Fruit fly (Drosophila melanogaster) whole organism, embryonic: ENCODE results near the gene elgi.
A peak's percentile ranks its signal among the peaks of the same experiment; 100 is the strongest.

ENCODE experiments used
- ATbp ChIP-seq: fragments of 200-800 bp; sonication (Bioruptor generic); optimal IDR thresholded peaks from 2 replicates; lab custom pipeline; 2017; ENCODE audit warnings: missing biosample characterization, mild to moderate bottlenecking, missing genetic modification characterization, missing genetic modification reagents
- Ada2b ChIP-seq: fragments of 200-800 bp; sonication (Bioruptor generic); IDR thresholded peaks from 2 replicates; pipeline ENCODE4 v1.3.6; 2022; ENCODE audit warnings: missing biosample characterization, missing genetic modification characterization
- Atf-2 ChIP-seq: fragments of 200-800 bp; sonication (Bioruptor generic); optimal IDR thresholded peaks from 2 replicates; lab custom pipeline; 2016; ENCODE audit warnings: missing biosample characterization, missing genetic modification characterization
- CG11085 ChIP-seq: fragments of 200-800 bp; sonication (Bioruptor generic); IDR thresholded peaks from 2 replicates; pipeline ENCODE4 v1.3.6; 2022; ENCODE audit warnings: missing biosample characterization, missing genetic modification characterization
- CG12071 ChIP-seq: fragments of 200-800 bp; sonication (Bioruptor generic); optimal IDR thresholded peaks from 3 replicates; lab custom pipeline; 2018; ENCODE audit warnings: missing biosample characterization, mild to moderate bottlenecking, missing genetic modification characterization
- CG1233 ChIP-seq: fragments of 200-800 bp; sonication (Bioruptor generic); optimal IDR thresholded peaks from 4 replicates; lab custom pipeline; 2018; ENCODE audit warnings: missing biosample characterization, mild to moderate bottlenecking, missing genetic modification characterization
- CG1647 ChIP-seq: fragments of 200-800 bp; sonication (Bioruptor generic); optimal IDR thresholded peaks from 3 replicates; lab custom pipeline; 2016; ENCODE audit warnings: missing biosample characterization, missing genetic modification characterization
- CG17385 ChIP-seq: fragments of 200-800 bp; sonication (Bioruptor generic); optimal IDR thresholded peaks from 3 replicates; lab custom pipeline; 2018; ENCODE audit warnings: missing biosample characterization, mild to moderate bottlenecking, missing genetic modification characterization
- CG1832 ChIP-seq: fragments of 200-800 bp; sonication (Bioruptor generic); optimal IDR thresholded peaks from 2 replicates; lab custom pipeline; 2017; ENCODE audit warnings: missing biosample characterization, mild to moderate bottlenecking, missing genetic modification characterization, inconsistent platforms
- CG2678 ChIP-seq: fragments of 200-800 bp; sonication (Bioruptor generic); optimal IDR thresholded peaks from 3 replicates; lab custom pipeline; 2019; ENCODE audit warnings: missing biosample characterization, mild to moderate bottlenecking, missing genetic modification characterization, moderate library complexity
- CG34224 ChIP-seq: fragments of 200-800 bp; sonication (Bioruptor generic); IDR thresholded peaks from 3 replicates; pipeline ENCODE4 v1.3.6; 2022; ENCODE audit warnings: missing biosample characterization, missing genetic modification characterization; ENCODE audit not compliant: partially characterized antibody
- CG34422 ChIP-seq: fragments of 200-800 bp; sonication (Bioruptor generic); IDR thresholded peaks from 3 replicates; pipeline ENCODE4 v1.3.6; 2022; ENCODE audit warnings: missing biosample characterization, missing genetic modification characterization
- CG3726 ChIP-seq: fragments of 200-800 bp; sonication (Bioruptor generic); IDR thresholded peaks from 3 replicates; pipeline ENCODE4, ENCODE4 v1.3.6; 2022; ENCODE audit warnings: missing biosample characterization, missing genetic modification characterization
- CG6654 ChIP-seq: fragments of 200-800 bp; sonication (Bioruptor generic); optimal IDR thresholded peaks from 2 replicates; lab custom pipeline; 2017; ENCODE audit warnings: missing biosample characterization, mild to moderate bottlenecking, missing genetic modification characterization
- CG6765 ChIP-seq: fragments of 200-800 bp; sonication (Bioruptor generic); optimal IDR thresholded peaks from 3 replicates; lab custom pipeline; 2017; ENCODE audit warnings: missing biosample characterization, mild to moderate bottlenecking, missing genetic modification characterization
- CG8478 ChIP-seq: fragments of >200 bp; optimal IDR thresholded peaks from 2 replicates; lab custom pipeline; 2018
- CG9215 ChIP-seq: fragments of 200-800 bp; sonication (Bioruptor generic); IDR thresholded peaks from 2 replicates; pipeline ENCODE4 v1.3.6; 2022; ENCODE audit warnings: missing biosample characterization, missing genetic modification characterization
- Camta ChIP-seq: fragments of 200-800 bp; sonication (Bioruptor generic); optimal IDR thresholded peaks from 2 replicates; lab custom pipeline; 2016; ENCODE audit warnings: missing biosample characterization, missing genetic modification characterization
- D19B ChIP-seq: fragments of 200-800 bp; sonication (Bioruptor generic); optimal IDR thresholded peaks from 2 replicates; lab custom pipeline; 2017; ENCODE audit warnings: missing biosample characterization, mild to moderate bottlenecking, missing genetic modification characterization
- Dad ChIP-seq: fragments of 200-800 bp; sonication (Bioruptor generic); optimal IDR thresholded peaks from 3 replicates; lab custom pipeline; 2016; ENCODE audit warnings: missing biosample characterization, missing genetic modification characterization
- Dek ChIP-seq: fragments of 200-800 bp; sonication (Bioruptor generic); optimal IDR thresholded peaks from 3 replicates; lab custom pipeline; 2019; ENCODE audit warnings: missing biosample characterization, mild to moderate bottlenecking, missing genetic modification characterization, moderate library complexity
- Dip2 ChIP-seq: fragments of 200-800 bp; sonication (Bioruptor generic); IDR thresholded peaks from 2 replicates; pipeline ENCODE4 v1.3.6; 2022; ENCODE audit warnings: missing biosample characterization, missing genetic modification characterization
- Doc3 ChIP-seq: fragments of 200-800 bp; sonication (Bioruptor generic); IDR thresholded peaks from 3 replicates; pipeline ENCODE4 v1.3.6; 2022; ENCODE audit warnings: missing biosample characterization, missing genetic modification characterization; ENCODE audit not compliant: partially characterized antibody
- Ets65A ChIP-seq: fragments of 200-800 bp; sonication (Bioruptor generic); peaks from one replicate; lab custom pipeline; 2016; ENCODE audit warnings: missing biosample characterization, missing genetic modification characterization
- Gsc ChIP-seq: fragments of 200-800 bp; sonication (Bioruptor generic); IDR thresholded peaks from 2 replicates; pipeline ENCODE4 v1.3.6; 2022; ENCODE audit warnings: missing biosample characterization, missing genetic modification characterization
- H2.0 ChIP-seq: fragments of 200-800 bp; sonication (Bioruptor generic); IDR thresholded peaks from 2 replicates; pipeline ENCODE4 v1.3.6; 2022; ENCODE audit warnings: missing biosample characterization, missing genetic modification characterization
- HLH4C ChIP-seq: fragments of 200-800 bp; sonication (Bioruptor generic); IDR thresholded peaks from 3 replicates; pipeline ENCODE4 v1.3.6; 2022; ENCODE audit warnings: missing biosample characterization, missing genetic modification characterization; ENCODE audit not compliant: partially characterized antibody
- HLH54F ChIP-seq: fragments of 200-800 bp; sonication (Bioruptor generic); optimal IDR thresholded peaks from 3 replicates; lab custom pipeline; 2016; ENCODE audit warnings: missing biosample characterization, missing genetic modification characterization
- Hr51 ChIP-seq, 2 experiments: fragments of 200-800 bp; sonication (Bioruptor generic); optimal IDR thresholded peaks; 2 replicates in 1 of 2; 3 replicates in 1 of 2; lab custom pipeline; 2016 to 2018; ENCODE audit warnings: missing biosample characterization in 2 of 2, missing genetic modification characterization in 2 of 2, mild to moderate bottlenecking in 1 of 2, moderate library complexity in 1 of 2
- Hr78 ChIP-seq, 2 experiments: fragments of 200-800 bp in 1 of 2; fragments of >200 bp in 1 of 2; sonication (Bioruptor generic) in 1 of 2; optimal IDR thresholded peaks; 2 replicates each; lab custom pipeline; 2017 to 2019; ENCODE audit warnings: missing biosample characterization in 2 of 2, missing genetic modification characterization in 2 of 2, mild to moderate bottlenecking in 1 of 2, moderate library complexity in 1 of 2
- Lhr ChIP-seq: fragments of 200-800 bp; sonication (Bioruptor generic); optimal IDR thresholded peaks from 3 replicates; lab custom pipeline; 2017; ENCODE audit warnings: mild to moderate bottlenecking, missing biosample characterization, missing genetic modification reagents, missing genetic modification characterization
- PHDP ChIP-seq: fragments of 200-800 bp; sonication (Bioruptor generic); optimal IDR thresholded peaks from 3 replicates; lab custom pipeline; 2018; ENCODE audit warnings: missing biosample characterization, mild to moderate bottlenecking, missing genetic modification characterization, moderate library complexity
- Taf1 ChIP-seq: fragments of 200-800 bp; sonication (Bioruptor generic); IDR thresholded peaks from 2 replicates; pipeline ENCODE4 v1.3.6; 2022; ENCODE audit warnings: missing biosample characterization, missing genetic modification characterization
- al ChIP-seq: fragments of 200-800 bp; sonication (Bioruptor generic); IDR thresholded peaks from 2 replicates; pipeline ENCODE4 v1.3.6; 2022; ENCODE audit warnings: missing biosample characterization, missing genetic modification characterization
- az2 ChIP-seq: fragments of 200-800 bp; sonication (Bioruptor generic); optimal IDR thresholded peaks from 3 replicates; lab custom pipeline; 2016; ENCODE audit warnings: missing biosample characterization, missing genetic modification characterization
- crp ChIP-seq, 2 experiments: fragments of 200-800 bp; sonication (Bioruptor generic); optimal IDR thresholded peaks; 2 replicates in 1 of 2; 3 replicates in 1 of 2; lab custom pipeline; 2017; ENCODE audit warnings: missing biosample characterization in 2 of 2, missing genetic modification characterization in 2 of 2, mild to moderate bottlenecking in 1 of 2, moderate library complexity in 1 of 2
- ewg ChIP-seq: fragments of 200-800 bp; sonication (Bioruptor generic); optimal IDR thresholded peaks from 3 replicates; lab custom pipeline; 2017; ENCODE audit warnings: mild to moderate bottlenecking, missing biosample characterization, missing genetic modification reagents, missing genetic modification characterization
- knrl ChIP-seq: fragments of 200-800 bp; sonication (Bioruptor generic); IDR thresholded peaks from 3 replicates; pipeline ENCODE4 v1.3.6; 2022; ENCODE audit warnings: missing biosample characterization, missing genetic modification characterization; ENCODE audit not compliant: partially characterized antibody
- nerfin-2 ChIP-seq: fragments of 200-800 bp; sonication (Bioruptor generic); IDR thresholded peaks from 2 replicates; pipeline ENCODE4 v1.3.6; 2022; ENCODE audit warnings: missing biosample characterization, missing genetic modification characterization; ENCODE audit not compliant: partially characterized antibody
- onecut ChIP-seq: fragments of 200-800 bp; sonication (Bioruptor generic); IDR thresholded peaks from 2 replicates; pipeline ENCODE4 v1.3.6; 2022; ENCODE audit warnings: missing biosample characterization, missing genetic modification characterization
- org-1 ChIP-seq: fragments of 200-800 bp; sonication (Bioruptor generic); optimal IDR thresholded peaks from 2 replicates; lab custom pipeline; 2017; ENCODE audit warnings: missing biosample characterization, missing genetic modification characterization
- pho ChIP-seq: fragments of 200-800 bp; sonication (Bioruptor generic); optimal IDR thresholded peaks from 2 replicates; lab custom pipeline; 2016; ENCODE audit warnings: missing biosample characterization, missing genetic modification characterization
- scrt ChIP-seq: fragments of 200-800 bp; sonication (Bioruptor generic); optimal IDR thresholded peaks from 2 replicates; lab custom pipeline; 2018; ENCODE audit warnings: missing biosample characterization, mild to moderate bottlenecking, missing genetic modification characterization, moderate library complexity
- sd ChIP-seq: fragments of 200-800 bp; sonication (Bioruptor generic); optimal IDR thresholded peaks from 3 replicates; lab custom pipeline; 2018; ENCODE audit warnings: missing biosample characterization, mild to moderate bottlenecking, missing genetic modification characterization, moderate library complexity
- sisA ChIP-seq: fragments of 200-800 bp; sonication (Bioruptor generic); IDR thresholded peaks from 2 replicates; pipeline ENCODE4 v1.3.6; 2022; ENCODE audit warnings: missing biosample characterization, missing genetic modification characterization
- slou ChIP-seq: fragments of 200-800 bp; sonication (Bioruptor generic); optimal IDR thresholded peaks from 3 replicates; lab custom pipeline; 2016; ENCODE audit warnings: missing biosample characterization, missing genetic modification characterization
- stwl ChIP-seq: fragments of 200-800 bp; sonication (Bioruptor generic); optimal IDR thresholded peaks from 3 replicates; lab custom pipeline; 2018; ENCODE audit warnings: missing biosample characterization, mild to moderate bottlenecking, missing genetic modification characterization, moderate library complexity
- ttk ChIP-seq: fragments of 200-800 bp; sonication (Bioruptor generic); IDR thresholded peaks from 2 replicates; pipeline ENCODE4 v2.1.2; 2022; ENCODE audit warnings: missing biosample characterization, missing genetic modification characterization
- zfh1 ChIP-seq: fragments of 200-800 bp; sonication (Bioruptor generic); IDR thresholded peaks from 3 replicates; pipeline ENCODE4 v1.3.6; 2022; ENCODE audit warnings: missing biosample characterization, missing genetic modification characterization

Gene elgi

dm6 chr3L:15967588-15968500 lies 11.5 kb downstream of the elgi start, which contains the start of the genes Brr2 and CG10516 (continued):
- peak; percentile 60 for TF ChIP-seq stwl (tag; lab: Kevin White, UChicago)
- peak; percentile 59 for TF ChIP-seq onecut (GFP tag; lab: Robert Waterston, UW)
- no peak for TF ChIP-seq D19B (GFP tag; lab: Kevin White, UChicago)
- no peak for TF ChIP-seq Ada2b (GFP tag; lab: Robert Waterston, UW)
- no peak for TF ChIP-seq CG2678
- TF ChIP-seq HLH54F (GFP tag; lab: Kevin White, UChicago), result peak; percentile 37
- TF ChIP-seq Doc3 (GFP tag; lab: Robert Waterston, UW), result no peak
- no peak for TF ChIP-seq org-1 (GFP tag; lab: Kevin White, UChicago)
- no peak for TF ChIP-seq CG11085 (GFP tag; lab: Robert Waterston, UW)
- TF ChIP-seq CG1647 (GFP tag; lab: Kevin White, UChicago), result no peak
- TF ChIP-seq CG1233 (GFP tag; lab: Kevin White, UChicago), result no peak
- TF ChIP-seq Atf-2 (GFP tag; lab: Kevin White, UChicago), result no peak
- TF ChIP-seq CG34224 (GFP tag; lab: Robert Waterston, UW), result peak; percentile 27; the same call in 1 of the 3 replicates
- TF ChIP-seq Hr78 (GFP tag; optimal IDR thresholded peaks at IDR 0.05; lab: Kevin White, UChicago), result no peak
- no peak for TF ChIP-seq CG3726 (GFP tag; lab: Robert Waterston, UW)
- TF ChIP-seq pho (GFP tag; lab: Kevin White, UChicago), result no peak
- no peak for TF ChIP-seq ttk (GFP tag; lab: Robert Waterston, UW)
- no peak for TF ChIP-seq al (GFP tag; lab: Robert Waterston, UW)
- no peak for TF ChIP-seq slou (GFP tag; lab: Kevin White, UChicago)
- TF ChIP-seq CG1832 (GFP tag; lab: Kevin White, UChicago), result no peak
- no peak for TF ChIP-seq scrt (GFP tag; lab: Kevin White, UChicago)
- no peak for TF ChIP-seq CG34422 (GFP tag; lab: Robert Waterston, UW)
- TF ChIP-seq sd (tag; lab: Kevin White, UChicago), result no peak
- no peak for TF ChIP-seq CG12071 (GFP tag; lab: Kevin White, UChicago)
- TF ChIP-seq Gsc (GFP tag; lab: Robert Waterston, UW), result no peak
- no peak for TF ChIP-seq Camta (GFP tag; lab: Kevin White, UChicago)
- 0 out of 3 replicates have a peak, but pooled peaks have one; percentile 37 for TF ChIP-seq HLH4C (GFP tag; lab: Robert Waterston, UW)
- no peak for TF ChIP-seq CG6654 (GFP tag; lab: Kevin White, UChicago)
- no peak for TF ChIP-seq Taf1
- no peak for TF ChIP-seq az2 (GFP tag; lab: Kevin White, UChicago)
- no peak for TF ChIP-seq sisA (GFP tag; lab: Robert Waterston, UW)
- TF ChIP-seq Hr51 (GFP tag; optimal IDR thresholded peaks at IDR 0.05; lab: Kevin White, UChicago), result peak in 1 of 2 experiments; percentile 29
- no peak for TF ChIP-seq Dip2 (GFP tag; lab: Robert Waterston, UW)
- TF ChIP-seq knrl (GFP tag; lab: Robert Waterston, UW), result no peak; the same call in 2 of the 3 replicates
- no peak for TF ChIP-seq Dek
- no peak for TF ChIP-seq CG8478 (lab: Kevin White, UChicago)
- no peak for TF ChIP-seq zfh1
- TF ChIP-seq crp (GFP tag; optimal IDR thresholded peaks at IDR 0.05; lab: Kevin White, UChicago), result peak in 1 of 2 experiments; percentile 17
- no peak for TF ChIP-seq PHDP (tag; lab: Kevin White, UChicago)
- no peak for TF ChIP-seq ATbp
- TF ChIP-seq Ets65A (GFP tag; lab: Kevin White, UChicago), result no peak
- 0 out of 2 replicates have a peak, but pooled peaks have one; percentile 23 for TF ChIP-seq nerfin-2 (GFP tag; lab: Robert Waterston, UW)
- TF ChIP-seq CG9215 (GFP tag; lab: Robert Waterston, UW), result no peak
- no peak for TF ChIP-seq CG6765 (GFP tag; lab: Kevin White, UChicago)
- TF ChIP-seq CG17385 (GFP tag; lab: Kevin White, UChicago), result no peak
- no peak for TF ChIP-seq ewg (GFP tag; lab: Kevin White, UChicago)
- no peak for TF ChIP-seq H2.0
- no peak for TF ChIP-seq Dad (GFP tag; lab: Kevin White, UChicago)
- peak; percentile 79 for TF ChIP-seq Lhr
